Fruit fly (Drosophila melanogaster) whole organism, wandering third instar larva: ENCODE data around the gene Dic4.

ENCODE experiments used
- Sp1 ChIP-seq: fragments of 200-800 bp; sonication (Bioruptor generic); optimal IDR thresholded peaks from 3 replicates; lab custom pipeline; 2019; ENCODE audit warnings: missing biosample characterization, mild to moderate bottlenecking, missing genetic modification characterization, moderate library complexity
- sv ChIP-seq: fragments of 200-800 bp; sonication (Bioruptor generic); optimal IDR thresholded peaks from 3 replicates; lab custom pipeline; 2016; ENCODE audit warnings: missing biosample characterization, missing genetic modification characterization

DNA sequence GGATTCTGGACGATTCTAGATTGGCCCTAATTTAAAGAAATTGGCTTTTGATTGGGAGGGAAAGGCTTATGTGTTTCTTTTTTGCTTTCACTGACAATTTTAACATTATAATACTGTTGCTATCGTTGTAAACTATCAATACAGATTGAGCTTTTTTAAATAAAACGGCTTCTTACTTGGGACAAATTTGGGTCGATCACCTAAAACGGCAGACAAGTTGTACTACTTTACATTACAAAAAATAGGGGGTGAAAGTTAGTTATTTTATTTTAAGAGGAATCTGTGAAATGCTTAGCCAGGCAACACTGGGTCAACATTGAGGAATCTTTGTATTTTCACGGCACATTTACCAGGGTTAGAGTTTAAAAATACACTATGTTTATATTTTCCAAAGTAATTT is at the start of gene Dic4:
- no peak for TF ChIP-seq Sp1 (GFP tag; lab: Kevin White, UChicago)
- no peak for TF ChIP-seq sv (GFP tag; lab: Kevin White, UChicago)
